Worm (Caenorhabditis elegans) whole organism, midembryonic: ENCODE results near the gene T02H6.9.

Experiments used
- T22C8.4 ChIP-seq: fragments of 200-800 bp; sonication (Bioruptor generic); IDR thresholded peaks from 2 replicates; pipeline ENCODE4 v1.3.6; 2022; ENCODE audit warnings: missing genetic modification characterization, missing compliant biosample characterization
- cog-1 ChIP-seq: sonication (generic microtip); optimal IDR thresholded peaks from 2 replicates; lab custom pipeline; 2016; ENCODE audit warnings: missing genetic modification characterization, missing compliant biosample characterization
- flt-1 ChIP-seq: fragments of 200-800 bp; sonication (Bioruptor generic); IDR thresholded peaks from 2 replicates; pipeline ENCODE4 v1.3.6; 2022; ENCODE audit warnings: missing genetic modification characterization, missing compliant biosample characterization
- klf-2 ChIP-seq: fragments of 200-800 bp; sonication (Bioruptor generic); conservative IDR thresholded peaks from 2 replicates; pipeline ENCODE4 v1.3.6; 2022; ENCODE audit warnings: missing genetic modification reagents, missing genetic modification characterization, missing compliant biosample characterization
- med-1 ChIP-seq: sonication (generic microtip); optimal IDR thresholded peaks from 2 replicates; lab custom pipeline; 2017; ENCODE audit warnings: missing genetic modification characterization, mild to moderate bottlenecking, missing compliant biosample characterization, antibody characterized with exemption, missing genetic modification reagents; ENCODE audit not compliant: insufficient read depth
- ref-1 ChIP-seq: fragments of 200-800 bp; sonication (Bioruptor generic); conservative IDR thresholded peaks from 2 replicates; pipeline ENCODE4 v1.3.6; 2022; ENCODE audit warnings: missing genetic modification reagents, missing genetic modification characterization, missing compliant biosample characterization
- tab-1 ChIP-seq: fragments of 200-800 bp; sonication (Bioruptor generic); IDR thresholded peaks from 2 replicates; pipeline ENCODE4 v1.3.6; 2022; ENCODE audit warnings: missing genetic modification characterization, missing compliant biosample characterization
- ztf-23 ChIP-seq: fragments of 200-800 bp; sonication (Bioruptor generic); IDR thresholded peaks from 2 replicates; pipeline ENCODE4 v1.3.6; 2022; ENCODE audit warnings: missing genetic modification reagents, missing genetic modification characterization, missing compliant biosample characterization
- ztf-29 ChIP-seq: fragments of 200-800 bp; sonication (Bioruptor generic); IDR thresholded peaks from 2 replicates; pipeline ENCODE4 v1.3.6; 2022; ENCODE audit warnings: missing genetic modification reagents, missing genetic modification characterization, missing compliant biosample characterization

T02H6.9 gene

ce11 chrII:678581-678980, at the start of gene T02H6.9:
Gene T02H6.9, plus strand, starts transcription at chrII:678881.
- no peak for TF ChIP-seq ztf-29 (GFP tag; lab: Robert Waterston, UW)
- TF ChIP-seq ztf-23 (GFP tag; lab: Robert Waterston, UW), result no peak
- TF ChIP-seq T22C8.4 (GFP tag; lab: Robert Waterston, UW), result no peak
- no peak for TF ChIP-seq med-1 (GFP tag; lab: Kevin White, UChicago)
- no peak for TF ChIP-seq ref-1 (GFP tag; lab: Robert Waterston, UW)
- TF ChIP-seq tab-1 (GFP tag; lab: Robert Waterston, UW), result no peak
- no peak for TF ChIP-seq flt-1 (GFP tag; lab: Robert Waterston, UW)
- no peak for TF ChIP-seq klf-2 (GFP tag; lab: Robert Waterston, UW)
- no peak for TF ChIP-seq cog-1 (tag; lab: Kevin White, UChicago)

DNA sequence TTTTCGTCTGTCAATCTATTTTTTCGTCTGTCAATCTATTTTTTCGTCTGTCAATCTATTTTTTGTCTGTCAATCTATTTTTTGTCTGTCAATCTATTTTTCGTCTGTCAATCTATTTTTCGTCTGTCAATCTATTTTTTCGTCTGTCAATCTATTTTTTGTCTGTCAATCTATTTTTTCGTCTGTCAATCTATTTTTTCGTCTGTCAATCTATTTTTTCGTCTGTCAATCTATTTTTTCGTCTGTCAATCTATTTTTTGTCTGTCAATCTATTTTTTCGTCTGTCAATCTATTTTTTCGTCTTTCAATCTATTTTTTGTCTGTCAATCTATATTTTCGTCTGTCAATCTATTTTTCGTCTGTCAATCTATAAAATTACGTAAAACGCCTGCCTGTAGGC, 49.2 kb upstream of the T02H6.9 start:
- 0 out of 2 replicates have a peak, but pooled peaks have one; percentile 22 for TF ChIP-seq klf-2 (GFP tag; lab: Robert Waterston, UW)

ce11 chrII:632545-632944, 46.1 kb upstream of the T02H6.9 start:
- TF ChIP-seq flt-1 (GFP tag; lab: Robert Waterston, UW), result peak; percentile 55; the same call in 1 of the 2 replicates

DNA sequence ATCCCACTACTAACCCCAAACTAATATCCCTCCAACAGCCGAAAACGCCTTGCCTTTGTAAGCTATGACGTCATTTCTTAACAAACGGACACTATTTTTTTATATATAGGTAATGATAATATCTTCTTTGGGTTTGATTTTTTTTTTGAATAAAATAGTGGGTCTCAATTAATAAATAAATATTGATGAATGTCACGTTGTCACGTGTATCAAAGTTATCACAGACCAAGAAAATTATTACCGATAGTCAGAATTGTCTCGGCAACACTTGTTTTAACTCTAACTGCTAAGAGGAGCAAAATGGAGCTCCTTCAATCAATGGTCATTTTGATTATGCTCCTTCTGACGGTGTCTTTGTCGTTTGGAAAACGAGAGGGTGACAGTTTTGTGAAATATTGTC, 44.7 kb upstream of the T02H6.9 start, which contains the start of gene T04B8.1:
Gene T04B8.1 (plus strand): TSS at position 301 of the 400 bp plus-strand sequence.
- TF ChIP-seq med-1 (GFP tag; lab: Kevin White, UChicago), result no peak
- TF ChIP-seq tab-1 (GFP tag; lab: Robert Waterston, UW), result no peak
- no peak for TF ChIP-seq ztf-29 (GFP tag; lab: Robert Waterston, UW)
- TF ChIP-seq T22C8.4 (GFP tag; lab: Robert Waterston, UW), result no peak
- no peak for TF ChIP-seq cog-1 (tag; lab: Kevin White, UChicago)
- no peak for TF ChIP-seq flt-1 (GFP tag; lab: Robert Waterston, UW)

- TF ChIP-seq ref-1 (GFP tag; lab: Robert Waterston, UW) (no peak), ztf-23 (GFP tag; lab: Robert Waterston, UW) (no peak), flt-1 (GFP tag; lab: Robert Waterston, UW) (no peak), klf-2 (GFP tag; lab: Robert Waterston, UW) (no peak), T22C8.4 (GFP tag; lab: Robert Waterston, UW) (no peak), med-1 (GFP tag; lab: Kevin White, UChicago) (no peak), cog-1 (tag; lab: Kevin White, UChicago) (no peak), tab-1 (GFP tag; lab: Robert Waterston, UW) (no peak), ztf-29 (GFP tag; lab: Robert Waterston, UW) (no peak)
Measured at ce11 chrII:639467-639866, 39.2 kb upstream of the T02H6.9 start, which contains the start of gene K07E8.6. Gene K07E8.6, minus strand, starts transcription at chrII:639567.

DNA sequence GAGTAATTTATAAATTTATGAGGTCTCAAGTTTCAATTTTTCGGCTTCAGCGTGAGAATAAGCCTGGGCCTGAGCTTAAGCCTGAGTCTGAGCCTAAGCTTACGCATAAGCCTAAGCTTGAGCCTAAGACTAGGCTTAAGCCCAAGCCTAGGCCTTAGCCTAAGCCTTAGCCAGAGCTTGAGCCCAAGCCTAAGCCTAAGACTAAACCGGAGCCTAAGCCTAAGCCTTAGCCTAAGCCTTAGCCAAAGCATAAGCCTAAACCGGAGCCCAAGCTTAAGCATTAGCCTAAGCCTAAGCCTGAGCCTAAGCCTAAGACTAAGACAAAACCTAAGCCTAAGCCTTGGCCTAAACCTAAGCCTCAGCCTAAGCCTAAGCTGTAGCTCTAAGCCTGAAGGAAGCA, 34.9 kb upstream of the T02H6.9 start:
- 0 out of 2 replicates have a peak, but pooled peaks have one; percentile 20 for TF ChIP-seq ztf-29 (GFP tag; lab: Robert Waterston, UW)
- TF ChIP-seq ztf-23 (GFP tag; lab: Robert Waterston, UW), result no peak

DNA sequence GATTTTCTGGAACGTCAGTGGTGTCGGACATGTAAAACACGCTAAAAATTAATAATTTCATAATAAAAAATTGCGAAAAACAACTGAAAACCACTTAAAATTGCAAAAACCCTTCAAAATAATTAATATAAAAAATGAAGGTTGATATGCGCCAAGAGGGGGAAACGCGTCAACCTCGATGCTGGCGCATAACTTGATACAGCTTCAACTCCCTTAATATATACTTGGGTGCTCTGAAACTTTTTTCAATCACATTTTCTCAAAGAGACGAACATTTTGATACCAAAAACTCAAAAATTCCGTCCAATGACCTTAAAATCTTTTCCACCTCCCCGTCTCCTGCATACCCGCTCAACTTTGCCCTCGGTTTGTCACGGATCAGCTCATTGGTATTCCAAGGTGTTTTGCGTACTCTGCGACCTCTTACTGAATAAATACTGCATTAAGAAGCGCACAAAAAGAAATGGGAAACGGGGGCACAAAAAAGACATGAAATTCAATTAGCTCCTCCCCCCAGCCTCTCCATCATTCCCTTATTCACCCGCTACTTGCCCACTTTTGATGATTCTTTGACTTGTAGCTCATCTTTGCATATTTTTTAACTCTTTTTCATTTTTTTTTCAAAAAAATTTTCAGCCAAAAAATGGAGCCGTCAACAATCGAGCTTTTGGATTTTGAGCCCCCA, 28.2 kb upstream of the T02H6.9 start, which contains the start of the genes K07E8.7 and frpr-14:
Gene K07E8.7 (minus strand): TSS at position 47 of the 685 bp plus-strand sequence.
Gene frpr-14 (plus strand): TSS at position 635 of the 685 bp plus-strand sequence.
- TF ChIP-seq tab-1 (GFP tag; lab: Robert Waterston, UW), result 0 out of 2 replicates have a peak, but pooled peaks have one; percentile 16
- TF ChIP-seq klf-2 (GFP tag; lab: Robert Waterston, UW), result no peak
- no peak for TF ChIP-seq med-1 (GFP tag; lab: Kevin White, UChicago)
- TF ChIP-seq T22C8.4 (GFP tag; lab: Robert Waterston, UW), result no peak
- no peak for TF ChIP-seq ztf-23 (GFP tag; lab: Robert Waterston, UW)
- no peak for TF ChIP-seq flt-1 (GFP tag; lab: Robert Waterston, UW)
- TF ChIP-seq ztf-29 (GFP tag; lab: Robert Waterston, UW), result no peak
- no peak for TF ChIP-seq ref-1 (GFP tag; lab: Robert Waterston, UW)

- TF ChIP-seq tab-1 (GFP tag; lab: Robert Waterston, UW), result no peak
- TF ChIP-seq ztf-29 (GFP tag; lab: Robert Waterston, UW), result peak; percentile 29; the same call in 1 of the 2 replicates
- no peak for TF ChIP-seq cog-1 (tag; lab: Kevin White, UChicago)
- TF ChIP-seq ztf-23 (GFP tag; lab: Robert Waterston, UW), result no peak
- no peak for TF ChIP-seq klf-2 (GFP tag; lab: Robert Waterston, UW)
- no peak for TF ChIP-seq flt-1 (GFP tag; lab: Robert Waterston, UW)
- TF ChIP-seq T22C8.4 (GFP tag; lab: Robert Waterston, UW), result no peak
Measured at ce11 chrII:651324-651723, 27.4 kb upstream of the T02H6.9 start.

- no peak for TF ChIP-seq ztf-23 (GFP tag; lab: Robert Waterston, UW)
- no peak for TF ChIP-seq flt-1 (GFP tag; lab: Robert Waterston, UW)
- no peak for TF ChIP-seq cog-1 (tag; lab: Kevin White, UChicago)
- no peak for TF ChIP-seq med-1 (GFP tag; lab: Kevin White, UChicago)
- TF ChIP-seq ztf-29 (GFP tag; lab: Robert Waterston, UW), result no peak
- no peak for TF ChIP-seq klf-2 (GFP tag; lab: Robert Waterston, UW)
- TF ChIP-seq tab-1 (GFP tag; lab: Robert Waterston, UW), result no peak
- TF ChIP-seq T22C8.4 (GFP tag; lab: Robert Waterston, UW), result no peak
- no peak for TF ChIP-seq ref-1 (GFP tag; lab: Robert Waterston, UW)
Measured at ce11 chrII:658369-658768, 20.3 kb upstream of the T02H6.9 start, which contains the start of gene sdz-24. Gene sdz-24, plus strand, starts transcription at chrII:658669.
